Worm (Caenorhabditis elegans): ENCODE results near the gene K03B4.2.

The K03B4.2 gene

ce11 chrV:4686680-4687470, 919 bp upstream of the K03B4.2 start, which contains the start of gene taf-10 (continued):
- TF ChIP-seq rcor-1 (GFP tag; IDR thresholded peaks at IDR 0.05) = no peak
- TF ChIP-seq zim-3 (tag; optimal IDR thresholded peaks at IDR 0.05) = no peak
- TF ChIP-seq pbrm-1 (GFP tag; IDR thresholded peaks at IDR 0.05) = peak; percentile 49; the same call in 1 of the 2 replicates
- no peak for TF ChIP-seq repo-1 (tag; optimal IDR thresholded peaks at IDR 0.05)
- no peak for TF ChIP-seq ztf-3 (GFP tag; optimal IDR thresholded peaks at IDR 0.05)
- no peak for TF ChIP-seq zfh-2 (GFP tag; conservative IDR thresholded peaks at IDR 0.05)
- TF ChIP-seq attf-6 (GFP tag; IDR thresholded peaks at IDR 0.05) = no peak
- no peak for TF ChIP-seq hsf-1 (GFP tag; IDR thresholded peaks at IDR 0.05)
- TF ChIP-seq madf-6 (GFP tag; IDR thresholded peaks at IDR 0.05) = peak; percentile 17; the same call in 1 of the 2 replicates

- TF ChIP-seq hrde-1 (tag; optimal IDR thresholded peaks at IDR 0.05; ENCODE audit: borderline replicate concordance) = peak; percentile 32
- no peak for TF ChIP-seq ceh-40 (GFP tag; IDR thresholded peaks at IDR 0.05)
- TF ChIP-seq Y53G8AR.9 (GFP tag; conservative IDR thresholded peaks at IDR 0.05) = peak; percentile 37; the same call in 1 of the 2 replicates
- TF ChIP-seq rec-8 (tag; optimal IDR thresholded peaks at IDR 0.05) = no peak
- no peak for TF ChIP-seq snpc-4 (GFP tag; optimal IDR thresholded peaks at IDR 0.05)
- TF ChIP-seq snpc-4 (tag; optimal IDR thresholded peaks at IDR 0.05) = peak in 1 of 4 experiments; percentile 1
- 0 out of 2 replicates have a peak, but pooled peaks have one; percentile 9 for TF ChIP-seq cebp-2 (GFP tag; IDR thresholded peaks at IDR 0.05)
- TF ChIP-seq ceh-27 (GFP tag; optimal IDR thresholded peaks at IDR 0.05) = no peak
- peak; percentile 29 for TF ChIP-seq F52B5.7 (tag; optimal IDR thresholded peaks at IDR 0.05)
- TF ChIP-seq pbrm-1 (GFP tag; IDR thresholded peaks at IDR 0.05) = no peak
- peak; percentile 46 for TF ChIP-seq ceh-79 (tag; optimal IDR thresholded peaks at IDR 0.05)
- peak; percentile 14 for TF ChIP-seq die-1 (tag; optimal IDR thresholded peaks at IDR 0.05)
- TF ChIP-seq B0336.3 (GFP tag; IDR thresholded peaks at IDR 0.05) = 0 out of 2 replicates have a peak, but pooled peaks have one; percentile 24
- TF ChIP-seq attf-3 (GFP tag; conservative IDR thresholded peaks at IDR 0.05) = no peak
- TF ChIP-seq dox-1 (GFP tag; IDR thresholded peaks at IDR 0.05) = 0 out of 2 replicates have a peak, but pooled peaks have one; percentile 25
- TF ChIP-seq nfyb-1 (GFP tag; IDR thresholded peaks at IDR 0.05) = peak; percentile 56; the same call in 1 of the 2 replicates
- no peak for TF ChIP-seq akir-1 (GFP tag; optimal IDR thresholded peaks at IDR 0.05)
- peak; percentile 56 for TF ChIP-seq zim-3 (tag; optimal IDR thresholded peaks at IDR 0.05)
- TF ChIP-seq ceh-58 (GFP tag; IDR thresholded peaks at IDR 0.05) = peak; percentile 50; the same call in 1 of the 2 replicates
- TF ChIP-seq athp-1 (tag; optimal IDR thresholded peaks at IDR 0.05) = peak; percentile 49
- no peak for TF ChIP-seq T07F8.4 (tag; optimal IDR thresholded peaks at IDR 0.05)
- no peak for TF ChIP-seq ekl-4 (GFP tag; IDR thresholded peaks at IDR 0.05)
- TF ChIP-seq hmg-1.2 (GFP tag; IDR thresholded peaks at IDR 0.05) = no peak
- TF ChIP-seq madf-6 (GFP tag; IDR thresholded peaks at IDR 0.05) = peak; percentile 40
Measured at ce11 chrV:4689234-4689633, 1.4 kb downstream of the K03B4.2 start, which contains the start of gene K03B4.1. TSS of gene K03B4.1 (plus strand) at chrV:4689330.

DNA sequence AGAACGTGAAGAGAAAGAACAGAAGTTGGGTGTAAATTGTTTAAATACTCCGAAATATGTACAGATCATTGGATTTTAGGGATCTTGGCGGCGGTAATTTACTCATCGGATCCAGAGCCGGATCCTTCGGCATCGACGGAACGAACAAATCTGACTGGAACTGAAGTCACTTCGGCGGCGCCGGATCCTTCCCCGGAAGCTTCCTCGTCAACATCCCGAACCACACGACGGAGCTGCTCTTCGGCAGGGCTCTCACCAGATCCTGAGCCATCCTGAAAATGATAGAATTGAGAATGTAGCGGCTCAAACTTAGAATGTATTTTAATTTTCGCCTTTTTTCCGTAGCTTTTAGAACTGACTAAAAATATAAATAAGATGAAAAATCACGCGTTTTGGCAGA, 3.9 kb downstream of the K03B4.2 start:
- TF ChIP-seq Y56A3A.18 (GFP tag; IDR thresholded peaks at IDR 0.05) (0 out of 2 replicates have a peak, but pooled peaks have one; percentile 22), egrh-3 (GFP tag; IDR thresholded peaks at IDR 0.05) (peak; percentile 69; the same call in 1 of the 2 replicates), zfh-2 (GFP tag; conservative IDR thresholded peaks at IDR 0.05) (0 out of 2 replicates have a peak, but pooled peaks have one; percentile 31), Y79H2A.3 (GFP tag; conservative IDR thresholded peaks at IDR 0.05) (no peak), nfya-1 (tag; optimal IDR thresholded peaks at IDR 0.05; ENCODE audit: borderline replicate concordance, insufficient read depth) (no peak), hmg-1.2 (GFP tag; IDR thresholded peaks at IDR 0.05) (0 out of 2 replicates have a peak, but pooled peaks have one; percentile 16)
